Worm (Caenorhabditis elegans): ENCODE results near the gene del-2.

ce11 chrIV:9609095-9609494 lies 32.7 kb downstream of the del-2 start:
- TF ChIP-seq him-1 (tag; optimal IDR thresholded peaks at IDR 0.05), result no peak
- TF ChIP-seq dao-5 (tag; optimal IDR thresholded peaks at IDR 0.05), result no peak
- TF ChIP-seq W03F9.2 (tag; optimal IDR thresholded peaks at IDR 0.05), result no peak
